Worm (Caenorhabditis elegans): ENCODE measurements around the gene F46B6.10.

Gene F46B6.10

ce11 chrV:9799076-9799475, 2.8 kb downstream of the F46B6.10 start, which contains the start of gene F46B6.13:
TSS of gene F46B6.13 (minus strand) at chrV:9799176.
- TF ChIP-seq sea-1 (GFP tag; conservative IDR thresholded peaks at IDR 0.05) = no peak
- TF ChIP-seq ceh-36 (tag; optimal IDR thresholded peaks at IDR 0.05) = no peak
- TF ChIP-seq ets-7 (tag; optimal IDR thresholded peaks at IDR 0.05) = no peak
- no peak for TF ChIP-seq tbx-37 (GFP tag; conservative IDR thresholded peaks at IDR 0.05)
- no peak for TF ChIP-seq hnd-1 (tag; optimal IDR thresholded peaks at IDR 0.05)
- TF ChIP-seq B0310.2 (tag; optimal IDR thresholded peaks at IDR 0.05) = no peak
- TF ChIP-seq hmg-4 (GFP tag; optimal IDR thresholded peaks at IDR 0.05) = no peak
- no peak for TF ChIP-seq tra-4 (tag; optimal IDR thresholded peaks at IDR 0.05)
- no peak for TF ChIP-seq scrt-1 (GFP tag; IDR thresholded peaks at IDR 0.05)
- no peak for TF ChIP-seq hmbx-1 (tag; optimal IDR thresholded peaks at IDR 0.05)
- no peak for TF ChIP-seq pes-1 (GFP tag; IDR thresholded peaks at IDR 0.05)
- no peak for TF ChIP-seq flt-1 (GFP tag; IDR thresholded peaks at IDR 0.05)
- no peak for TF ChIP-seq ceh-13 (GFP tag; optimal IDR thresholded peaks at IDR 0.05)
- TF ChIP-seq F13C5.2 (tag; optimal IDR thresholded peaks at IDR 0.05) = no peak
- TF ChIP-seq ama-1 (optimal IDR thresholded peaks at IDR 0.05) = no peak
- no peak for TF ChIP-seq aly-1 (tag; optimal IDR thresholded peaks at IDR 0.05)
- TF ChIP-seq tbx-11 (GFP tag; IDR thresholded peaks at IDR 0.05) = no peak

- TF ChIP-seq tra-4 (tag; optimal IDR thresholded peaks at IDR 0.05) (no peak), ama-1 (optimal IDR thresholded peaks at IDR 0.05) (no peak), scrt-1 (GFP tag; IDR thresholded peaks at IDR 0.05) (no peak), flt-1 (GFP tag; IDR thresholded peaks at IDR 0.05) (no peak), sea-1 (GFP tag; conservative IDR thresholded peaks at IDR 0.05) (no peak), tbx-11 (GFP tag; IDR thresholded peaks at IDR 0.05) (no peak), ceh-36 (tag; optimal IDR thresholded peaks at IDR 0.05) (no peak), hnd-1 (tag; optimal IDR thresholded peaks at IDR 0.05) (no peak), tbx-37 (GFP tag; conservative IDR thresholded peaks at IDR 0.05) (no peak), ets-7 (tag; optimal IDR thresholded peaks at IDR 0.05) (no peak), pes-1 (GFP tag; IDR thresholded peaks at IDR 0.05) (no peak)
These were observed 3.7 kb downstream of the F46B6.10 start for ce11 chrV:9798212-9798611.

ce11 chrV:9796562-9796961, 5.3 kb downstream of the F46B6.10 start, which contains the start of gene F46B6.9:
TSS of gene F46B6.9 (plus strand) at chrV:9796862.
- no peak for TF ChIP-seq B0310.2 (tag; optimal IDR thresholded peaks at IDR 0.05)
- no peak for TF ChIP-seq F13C5.2 (tag; optimal IDR thresholded peaks at IDR 0.05)
- no peak for TF ChIP-seq hmbx-1 (tag; optimal IDR thresholded peaks at IDR 0.05)
- TF ChIP-seq aly-1 (tag; optimal IDR thresholded peaks at IDR 0.05) = no peak

ce11 chrV:9796002-9796401, 5.9 kb downstream of the F46B6.10 start:
- no peak for TF ChIP-seq F13C5.2 (tag; optimal IDR thresholded peaks at IDR 0.05)

ce11 chrV:9794997-9795396, 6.9 kb downstream of the F46B6.10 start:
- TF ChIP-seq tra-4 (tag; optimal IDR thresholded peaks at IDR 0.05) = no peak
- no peak for TF ChIP-seq pes-1 (GFP tag; IDR thresholded peaks at IDR 0.05)
- TF ChIP-seq hmg-4 (GFP tag; optimal IDR thresholded peaks at IDR 0.05) = no peak
- no peak for TF ChIP-seq ceh-36 (tag; optimal IDR thresholded peaks at IDR 0.05)
- no peak for TF ChIP-seq ets-7 (tag; optimal IDR thresholded peaks at IDR 0.05)
- TF ChIP-seq flt-1 (GFP tag; IDR thresholded peaks at IDR 0.05) = no peak
- TF ChIP-seq tbx-37 (GFP tag; conservative IDR thresholded peaks at IDR 0.05) = no peak
- no peak for TF ChIP-seq scrt-1 (GFP tag; IDR thresholded peaks at IDR 0.05)
- TF ChIP-seq ama-1 (optimal IDR thresholded peaks at IDR 0.05) = no peak
- TF ChIP-seq tbx-11 (GFP tag; IDR thresholded peaks at IDR 0.05) = no peak
- no peak for TF ChIP-seq ceh-13 (GFP tag; optimal IDR thresholded peaks at IDR 0.05)
- no peak for TF ChIP-seq sea-1 (GFP tag; conservative IDR thresholded peaks at IDR 0.05)
- no peak for TF ChIP-seq hnd-1 (tag; optimal IDR thresholded peaks at IDR 0.05)
- TF ChIP-seq B0310.2 (tag; optimal IDR thresholded peaks at IDR 0.05) = no peak
- TF ChIP-seq F13C5.2 (tag; optimal IDR thresholded peaks at IDR 0.05) = no peak

- TF ChIP-seq B0310.2 (tag; optimal IDR thresholded peaks at IDR 0.05) (no peak), ama-1 (optimal IDR thresholded peaks at IDR 0.05) (no peak), flt-1 (GFP tag; IDR thresholded peaks at IDR 0.05) (no peak)
These were observed 10.5 kb downstream of the F46B6.10 start, which contains the start of gene lipl-2 for ce11 chrV:9791332-9791731. TSS of gene lipl-2 (plus strand) at chrV:9791567.

ce11 chrV:9789657-9790261, 12.1 kb downstream of the F46B6.10 start, which contains the start of gene ztf-7:
TSS of gene ztf-7 (minus strand) at chrV:9789707.
- TF ChIP-seq B0310.2 (tag; optimal IDR thresholded peaks at IDR 0.05) (no peak), F13C5.2 (tag; optimal IDR thresholded peaks at IDR 0.05) (peak; percentile 46)

ce11 chrV:9786721-9787131, 15.1 kb downstream of the F46B6.10 start, which contains the start of gene F46B6.6:
TSS of gene F46B6.6 (minus strand) at chrV:9786868.
- TF ChIP-seq tra-4 (tag; optimal IDR thresholded peaks at IDR 0.05) (no peak), ama-1 (optimal IDR thresholded peaks at IDR 0.05) (peak; percentile 44)

ce11 chrV:9784215-9784614, 17.6 kb downstream of the F46B6.10 start:
- TF ChIP-seq ceh-36 (tag; optimal IDR thresholded peaks at IDR 0.05) (no peak), sea-1 (GFP tag; conservative IDR thresholded peaks at IDR 0.05) (no peak), hmg-4 (GFP tag; optimal IDR thresholded peaks at IDR 0.05) (no peak)

All from whole organism, early embryonic.